Worm (Caenorhabditis elegans): Measurements from ENCODE around the gene unc-71.

Gene unc-71

DNA sequence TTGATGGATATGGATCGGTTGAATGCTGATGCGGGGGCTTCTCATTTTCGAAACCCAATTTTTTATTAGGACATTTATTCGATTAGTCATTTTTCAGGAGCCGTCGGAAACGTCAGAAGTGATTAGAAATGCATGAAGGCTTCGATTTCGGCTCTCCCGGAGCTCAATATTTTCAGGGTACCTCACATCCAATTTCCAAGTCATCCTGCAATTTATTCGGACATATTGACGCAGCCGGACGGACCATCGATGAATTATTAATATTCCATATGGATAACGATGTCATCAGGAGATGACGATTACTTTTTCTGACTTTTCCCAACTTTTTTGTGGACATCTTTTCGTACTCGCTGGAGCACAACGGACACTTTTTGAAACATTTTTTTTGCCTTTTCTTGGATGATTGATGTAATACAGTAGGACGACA lies 15.1 kb upstream of the unc-71 start:
- TF ChIP-seq aly-1 (tag; optimal IDR thresholded peaks at IDR 0.05) (no peak), F13C5.2 (tag; optimal IDR thresholded peaks at IDR 0.05) (no peak), ama-1 (optimal IDR thresholded peaks at IDR 0.05) (no peak), hnd-1 (tag; optimal IDR thresholded peaks at IDR 0.05) (no peak), ceh-13 (GFP tag; optimal IDR thresholded peaks at IDR 0.05) (no peak), tra-4 (tag; optimal IDR thresholded peaks at IDR 0.05) (no peak), ets-7 (tag; optimal IDR thresholded peaks at IDR 0.05) (no peak), tbx-37 (GFP tag; conservative IDR thresholded peaks at IDR 0.05) (no peak), hmg-4 (GFP tag; optimal IDR thresholded peaks at IDR 0.05) (no peak), hmbx-1 (tag; optimal IDR thresholded peaks at IDR 0.05) (no peak), sea-1 (GFP tag; conservative IDR thresholded peaks at IDR 0.05) (no peak), tbx-11 (GFP tag; IDR thresholded peaks at IDR 0.05) (no peak), scrt-1 (GFP tag; IDR thresholded peaks at IDR 0.05) (no peak), flt-1 (GFP tag; IDR thresholded peaks at IDR 0.05) (no peak), B0310.2 (tag; optimal IDR thresholded peaks at IDR 0.05) (no peak)

ce11 chrIII:12904987-12905541 lies 13.5 kb upstream of the unc-71 start, which contains the start of gene cox-5A:
cox-5A (plus strand) TSS chrIII:12905491.
- TF ChIP-seq pes-1 (GFP tag; IDR thresholded peaks at IDR 0.05) (0 out of 2 replicates have a peak, but pooled peaks have one; percentile 41), flt-1 (GFP tag; IDR thresholded peaks at IDR 0.05) (peak; percentile 28; the same call in 1 of the 2 replicates), tbx-37 (GFP tag; conservative IDR thresholded peaks at IDR 0.05) (no peak), scrt-1 (GFP tag; IDR thresholded peaks at IDR 0.05) (no peak), ceh-13 (GFP tag; optimal IDR thresholded peaks at IDR 0.05) (no peak), tra-4 (tag; optimal IDR thresholded peaks at IDR 0.05) (no peak), ama-1 (optimal IDR thresholded peaks at IDR 0.05) (no peak), hnd-1 (tag; optimal IDR thresholded peaks at IDR 0.05) (peak; percentile 18), ets-7 (tag; optimal IDR thresholded peaks at IDR 0.05) (peak; percentile 50), sea-1 (GFP tag; conservative IDR thresholded peaks at IDR 0.05) (no peak), ceh-36 (tag; optimal IDR thresholded peaks at IDR 0.05) (no peak), hmg-4 (GFP tag; optimal IDR thresholded peaks at IDR 0.05) (peak; percentile 64), hmbx-1 (tag; optimal IDR thresholded peaks at IDR 0.05) (no peak), tbx-11 (GFP tag; IDR thresholded peaks at IDR 0.05) (no peak), B0310.2 (tag; optimal IDR thresholded peaks at IDR 0.05) (peak; percentile 65), F13C5.2 (tag; optimal IDR thresholded peaks at IDR 0.05) (peak; percentile 90), aly-1 (tag; optimal IDR thresholded peaks at IDR 0.05) (no peak)

- TF ChIP-seq ceh-36 (tag; optimal IDR thresholded peaks at IDR 0.05), result no peak
- TF ChIP-seq sea-1 (GFP tag; conservative IDR thresholded peaks at IDR 0.05), result no peak
- TF ChIP-seq ceh-13 (GFP tag; optimal IDR thresholded peaks at IDR 0.05), result no peak
- no peak for TF ChIP-seq B0310.2 (tag; optimal IDR thresholded peaks at IDR 0.05)
- no peak for TF ChIP-seq F13C5.2 (tag; optimal IDR thresholded peaks at IDR 0.05)
These were observed 12.5 kb upstream of the unc-71 start for ce11 chrIII:12904052-12904451.

- TF ChIP-seq hmg-4 (GFP tag; optimal IDR thresholded peaks at IDR 0.05) (peak; percentile 64), tbx-11 (GFP tag; IDR thresholded peaks at IDR 0.05) (0 out of 2 replicates have a peak, but pooled peaks have one; percentile 44), sea-1 (GFP tag; conservative IDR thresholded peaks at IDR 0.05) (peak; percentile 52; the same call in 1 of the 2 replicates), flt-1 (GFP tag; IDR thresholded peaks at IDR 0.05) (0 out of 2 replicates have a peak, but pooled peaks have one; percentile 48), hnd-1 (tag; optimal IDR thresholded peaks at IDR 0.05) (no peak), ama-1 (optimal IDR thresholded peaks at IDR 0.05) (no peak)
These were observed 2.7 kb upstream of the unc-71 start for ce11 chrIII:12894207-12894606.

DNA sequence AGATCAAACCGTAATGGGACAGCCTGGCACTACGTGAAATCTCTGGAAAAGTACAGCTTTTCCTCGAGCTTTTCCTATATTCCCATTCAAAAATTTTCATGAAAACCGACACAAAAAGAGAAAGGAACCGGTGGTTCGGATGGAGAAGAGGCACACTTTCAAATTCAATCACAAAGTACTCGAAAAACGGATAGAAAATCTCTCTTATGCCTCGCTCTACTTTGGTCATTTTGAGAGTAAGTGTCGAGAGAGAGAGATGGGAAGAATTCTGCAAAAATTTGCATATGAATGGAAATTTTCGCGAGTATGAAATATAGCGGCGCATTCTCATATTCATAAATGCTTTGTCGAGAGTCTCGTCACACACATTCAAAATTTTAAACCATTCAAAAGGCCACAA lies 1.2 kb upstream of the unc-71 start:
- TF ChIP-seq sea-1 (GFP tag; conservative IDR thresholded peaks at IDR 0.05) (no peak), scrt-1 (GFP tag; IDR thresholded peaks at IDR 0.05) (no peak), tbx-37 (GFP tag; conservative IDR thresholded peaks at IDR 0.05) (no peak), ceh-13 (GFP tag; optimal IDR thresholded peaks at IDR 0.05) (no peak), ets-7 (tag; optimal IDR thresholded peaks at IDR 0.05) (no peak), pes-1 (GFP tag; IDR thresholded peaks at IDR 0.05) (no peak), B0310.2 (tag; optimal IDR thresholded peaks at IDR 0.05) (no peak), hmbx-1 (tag; optimal IDR thresholded peaks at IDR 0.05) (no peak), flt-1 (GFP tag; IDR thresholded peaks at IDR 0.05) (no peak), ceh-36 (tag; optimal IDR thresholded peaks at IDR 0.05) (no peak), aly-1 (tag; optimal IDR thresholded peaks at IDR 0.05) (no peak), tra-4 (tag; optimal IDR thresholded peaks at IDR 0.05) (no peak), F13C5.2 (tag; optimal IDR thresholded peaks at IDR 0.05) (no peak), hnd-1 (tag; optimal IDR thresholded peaks at IDR 0.05) (no peak), tbx-11 (GFP tag; IDR thresholded peaks at IDR 0.05) (no peak), ama-1 (optimal IDR thresholded peaks at IDR 0.05) (no peak), hmg-4 (GFP tag; optimal IDR thresholded peaks at IDR 0.05) (no peak)

DNA sequence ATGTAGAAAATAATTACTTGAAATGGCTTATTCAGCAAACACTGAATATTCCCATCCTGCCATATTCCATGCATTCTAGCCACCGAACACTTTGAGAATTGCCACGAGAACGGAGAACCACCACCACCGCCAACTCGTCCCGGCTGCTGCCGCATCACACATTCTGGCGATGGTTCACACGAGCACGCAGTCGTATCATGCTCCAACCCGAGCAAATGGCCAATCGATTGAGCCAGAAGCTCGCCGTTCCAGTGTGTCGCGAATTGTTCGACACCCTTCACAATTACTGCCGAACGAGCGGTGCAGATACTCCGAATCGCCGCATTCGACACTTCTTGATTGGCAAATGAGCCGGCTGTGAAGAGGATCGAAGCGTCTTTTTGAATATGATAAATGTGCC lies 6.4 kb downstream of the unc-71 start:
- TF ChIP-seq flt-1 (GFP tag; IDR thresholded peaks at IDR 0.05), result no peak
- no peak for TF ChIP-seq ama-1 (optimal IDR thresholded peaks at IDR 0.05)

- no peak for TF ChIP-seq scrt-1 (GFP tag; IDR thresholded peaks at IDR 0.05)
- TF ChIP-seq tbx-11 (GFP tag; IDR thresholded peaks at IDR 0.05), result no peak
- no peak for TF ChIP-seq F13C5.2 (tag; optimal IDR thresholded peaks at IDR 0.05)
- TF ChIP-seq ceh-36 (tag; optimal IDR thresholded peaks at IDR 0.05), result no peak
- TF ChIP-seq flt-1 (GFP tag; IDR thresholded peaks at IDR 0.05), result no peak
- TF ChIP-seq sea-1 (GFP tag; conservative IDR thresholded peaks at IDR 0.05), result no peak
- TF ChIP-seq ama-1 (optimal IDR thresholded peaks at IDR 0.05), result no peak
- no peak for TF ChIP-seq ets-7 (tag; optimal IDR thresholded peaks at IDR 0.05)
- TF ChIP-seq tra-4 (tag; optimal IDR thresholded peaks at IDR 0.05), result no peak
- TF ChIP-seq ceh-13 (GFP tag; optimal IDR thresholded peaks at IDR 0.05), result no peak
- TF ChIP-seq tbx-37 (GFP tag; conservative IDR thresholded peaks at IDR 0.05), result no peak
- TF ChIP-seq B0310.2 (tag; optimal IDR thresholded peaks at IDR 0.05), result no peak
- TF ChIP-seq aly-1 (tag; optimal IDR thresholded peaks at IDR 0.05), result no peak
- TF ChIP-seq pes-1 (GFP tag; IDR thresholded peaks at IDR 0.05), result no peak
- no peak for TF ChIP-seq hmbx-1 (tag; optimal IDR thresholded peaks at IDR 0.05)
- no peak for TF ChIP-seq hnd-1 (tag; optimal IDR thresholded peaks at IDR 0.05)
These were observed 10.8 kb downstream of the unc-71 start for ce11 chrIII:12880704-12881103.

All from whole organism, early embryonic.